Fruit fly (Drosophila melanogaster): ENCODE data around the gene Setd3.

Gene Setd3

dm6 chrX:7004101-7004700 lies 35.7 kb upstream of the Setd3 start (continued):
- TF ChIP-seq CG7786 (GFP tag; optimal IDR thresholded peaks at IDR 0.05) (peak; percentile 73), sens-2 (GFP tag; IDR thresholded peaks at IDR 0.05) (peak; percentile 68), CG13296 (GFP tag; optimal IDR thresholded peaks at IDR 0.05) (peak; percentile 67), CG10654 (GFP tag; optimal IDR thresholded peaks at IDR 0.05) (peak; percentile 76), CG15011 (GFP tag; optimal IDR thresholded peaks at IDR 0.05) (peak; percentile 81), bowl (GFP tag; IDR thresholded peaks at IDR 0.05) (no peak), bbx (GFP tag; IDR thresholded peaks at IDR 0.05; ENCODE audit: partially characterized antibody) (no peak), CG18599 (GFP tag; optimal IDR thresholded peaks at IDR 0.05) (peak; percentile 85), prd (optimal IDR thresholded peaks at IDR 0.05) (no peak), prd (GFP tag; IDR thresholded peaks at IDR 0.05) (peak; percentile 73), Ets97D (GFP tag; optimal IDR thresholded peaks at IDR 0.05) (peak; percentile 25), ERR (GFP tag; optimal IDR thresholded peaks at IDR 0.05) (peak; percentile 48), Rx (GFP tag; IDR thresholded peaks at IDR 0.05) (peak; percentile 61), Opbp (GFP tag; IDR thresholded peaks at IDR 0.05; ENCODE audit: partially characterized antibody) (no peak), CG6683 (GFP tag; optimal IDR thresholded peaks at IDR 0.05) (peak; percentile 67), Lpt (GFP tag; optimal IDR thresholded peaks at IDR 0.05) (no peak), CG2116 (GFP tag; optimal IDR thresholded peaks at IDR 0.05) (peak; percentile 72), fd102C (GFP tag; optimal IDR thresholded peaks at IDR 0.05) (peak; percentile 96), otp (GFP tag; IDR thresholded peaks at IDR 0.05) (peak; percentile 95), CG14667 (GFP tag; IDR thresholded peaks at IDR 0.05) (no peak), CG10147 (GFP tag; optimal IDR thresholded peaks at IDR 0.05) (peak; percentile 41), Xrp1 (GFP tag; IDR thresholded peaks at IDR 0.05) (peak; percentile 92), kni (GFP tag; optimal IDR thresholded peaks at IDR 0.05) (peak; percentile 99), so (GFP tag; IDR thresholded peaks at IDR 0.05) (peak; percentile 77; the same call in 2 of the 3 replicates), Pdp1 (GFP tag; optimal IDR thresholded peaks at IDR 0.05) (peak; percentile 64 to 76), CG16863 (GFP tag; optimal IDR thresholded peaks at IDR 0.05) (peak; percentile 90), CG13424 (tag; optimal IDR thresholded peaks at IDR 0.05) (peak; percentile 73), jumu (GFP tag; optimal IDR thresholded peaks at IDR 0.05) (peak; percentile 68), CG1603 (tag; optimal IDR thresholded peaks at IDR 0.05) (peak; percentile 90), sob (GFP tag; IDR thresholded peaks at IDR 0.05) (peak; percentile 86), Ada2b (GFP tag; IDR thresholded peaks at IDR 0.05) (no peak), CG7987 (GFP tag; optimal IDR thresholded peaks at IDR 0.05) (peak; percentile 84), stc (GFP tag; IDR thresholded peaks at IDR 0.05) (peak; percentile 57; the same call in 1 of the 2 replicates), danr (GFP tag; IDR thresholded peaks at IDR 0.05) (peak; percentile 23; the same call in 1 of the 2 replicates), Spps (tag; optimal IDR thresholded peaks at IDR 0.05) (peak; percentile 86), Dfd (GFP tag; optimal IDR thresholded peaks at IDR 0.05) (no peak), sima (GFP tag; optimal IDR thresholded peaks at IDR 0.05) (peak; percentile 74), CG4617 (GFP tag; optimal IDR thresholded peaks at IDR 0.05; ENCODE audit: borderline replicate concordance) (peak; percentile 58), amos (GFP tag; IDR thresholded peaks at IDR 0.05; ENCODE audit: partially characterized antibody) (no peak), ro (GFP tag; IDR thresholded peaks at IDR 0.05) (no peak), BtbVII (GFP tag; optimal IDR thresholded peaks at IDR 0.05) (peak; percentile 84), grau (tag; optimal IDR thresholded peaks at IDR 0.05) (peak; percentile 55), CG18262 (tag; optimal IDR thresholded peaks at IDR 0.05) (peak; percentile 85), Max (GFP tag; optimal IDR thresholded peaks at IDR 0.05) (peak; percentile 78), CG5953 (GFP tag; IDR thresholded peaks at IDR 0.05) (peak; percentile 68), lbe (GFP tag; optimal IDR thresholded peaks at IDR 0.05) (no peak), CG9876 (GFP tag; optimal IDR thresholded peaks at IDR 0.05) (peak; percentile 79), wor (GFP tag; IDR thresholded peaks at IDR 0.05) (no peak), CG6791 (GFP tag; IDR thresholded peaks at IDR 0.05; ENCODE audit: partially characterized antibody) (no peak), tx (GFP tag; optimal IDR thresholded peaks at IDR 0.05) (peak; percentile 73)
